Worm (Caenorhabditis elegans): Measurements from ENCODE around the gene sru-35.

- TF ChIP-seq nhr-237 (tag; optimal IDR thresholded peaks at IDR 0.05) (no peak), nhr-12 (tag; optimal IDR thresholded peaks at IDR 0.05) (no peak)
Measured at ce11 chrIV:8816029-8816428, 26.0 kb upstream of the sru-35 start, which contains the start of gene grsp-2.

Measured in whole organism, L2 larva.